Worm (Caenorhabditis elegans) whole organism, L3 larva: Measurements from ENCODE around the gene M6.11.

ENCODE experiments used
- ZK546.5 ChIP-seq: sonication (generic microtip); optimal IDR thresholded peaks from 2 replicates; lab custom pipeline; 2017; ENCODE audit warnings: missing biosample characterization, missing genetic modification characterization
- aly-2 ChIP-seq: fragments of 150-350 bp; optimal IDR thresholded peaks from 2 replicates; lab custom pipeline; 2014; ENCODE audit warnings: missing biosample characterization, missing genetic modification characterization
- ama-1 ChIP-seq: fragments of 150-350 bp; optimal IDR thresholded peaks from 2 replicates; lab custom pipeline; 2018
- ceh-16 ChIP-seq: sonication (generic microtip); optimal IDR thresholded peaks from 2 replicates; lab custom pipeline; 2017; ENCODE audit warnings: missing biosample characterization, missing genetic modification characterization
- ceh-28 ChIP-seq: fragments of 150-350 bp; optimal IDR thresholded peaks from 2 replicates; lab custom pipeline; 2014; ENCODE audit warnings: missing biosample characterization, missing genetic modification reagents, missing genetic modification characterization
- ceh-82 ChIP-seq: fragments of 150-350 bp; optimal IDR thresholded peaks from 2 replicates; lab custom pipeline; 2014; ENCODE audit warnings: missing biosample characterization, missing genetic modification characterization
- ceh-9 ChIP-seq: sonication (generic microtip); optimal IDR thresholded peaks from 2 replicates; lab custom pipeline; 2018; ENCODE audit warnings: missing biosample characterization, missing genetic modification characterization
- daf-12 ChIP-seq: fragments of 150-350 bp; optimal IDR thresholded peaks from 2 replicates; lab custom pipeline; 2014; ENCODE audit warnings: missing biosample characterization, missing genetic modification reagents, missing genetic modification characterization
- egl-27 ChIP-seq: sonication (generic microtip); optimal IDR thresholded peaks from 4 replicates; lab custom pipeline; 2017; ENCODE audit warnings: missing biosample characterization, missing genetic modification reagents, missing genetic modification characterization
- elt-1 ChIP-seq: fragments of 150-350 bp; optimal IDR thresholded peaks from 2 replicates; lab custom pipeline; 2014; ENCODE audit warnings: missing biosample characterization, missing genetic modification characterization
- elt-2 ChIP-seq: sonication (generic microtip); optimal IDR thresholded peaks from 2 replicates; lab custom pipeline; 2016; ENCODE audit warnings: missing genetic modification reagents, mild to moderate bottlenecking, missing genetic modification characterization, missing compliant biosample characterization
- elt-3 ChIP-seq, 3 experiments: fragments of 150-350 bp in 1 of 3; sonication (generic microtip) in 2 of 3; optimal IDR thresholded peaks; 2 replicates in 2 of 3; 4 replicates in 1 of 3; lab custom pipeline; 2014 to 2017; ENCODE audit warnings: missing biosample characterization in 3 of 3, missing genetic modification characterization in 3 of 3
- eor-1 ChIP-seq, 2 experiments: fragments of 150-350 bp; optimal IDR thresholded peaks; 2 replicates each; lab custom pipeline; 2014 to 2018; ENCODE audit warnings: missing biosample characterization in 2 of 2, missing genetic modification characterization in 2 of 2
- fkh-2 ChIP-seq: fragments of 150-350 bp; optimal IDR thresholded peaks from 2 replicates; lab custom pipeline; 2014; ENCODE audit warnings: missing biosample characterization, missing genetic modification reagents, missing genetic modification characterization
- fos-1 ChIP-seq: fragments of 150-350 bp; optimal IDR thresholded peaks from 2 replicates; lab custom pipeline; 2014; ENCODE audit warnings: missing biosample characterization, missing genetic modification characterization
- hmg-11 ChIP-seq: sonication (generic microtip); optimal IDR thresholded peaks from 2 replicates; lab custom pipeline; 2016; ENCODE audit warnings: missing genetic modification characterization, missing compliant biosample characterization
- jun-1 ChIP-seq: fragments of 150-350 bp; optimal IDR thresholded peaks from 2 replicates; lab custom pipeline; 2014; ENCODE audit warnings: missing biosample characterization, missing genetic modification reagents, missing genetic modification characterization
- lin-15B ChIP-seq: fragments of 150-350 bp; optimal IDR thresholded peaks from 2 replicates; lab custom pipeline; 2014; ENCODE audit warnings: missing biosample characterization, missing genetic modification characterization
- lin-39 ChIP-seq: fragments of 150-350 bp; optimal IDR thresholded peaks from 2 replicates; lab custom pipeline; 2018; ENCODE audit warnings: missing biosample characterization, missing genetic modification reagents, missing genetic modification characterization
- lsy-12 ChIP-seq: sonication (generic microtip); optimal IDR thresholded peaks from 2 replicates; lab custom pipeline; 2016; ENCODE audit warnings: mild to moderate bottlenecking, missing genetic modification characterization, missing compliant biosample characterization
- mdl-1 ChIP-seq: fragments of 150-350 bp; optimal IDR thresholded peaks from 2 replicates; lab custom pipeline; 2014; ENCODE audit warnings: missing biosample characterization, missing genetic modification characterization
- mml-1 ChIP-seq: fragments of 150-350 bp; sonication (generic microtip); optimal IDR thresholded peaks from 3 replicates; lab custom pipeline; 2014; ENCODE audit warnings: missing biosample characterization, missing genetic modification characterization
- nhr-11 ChIP-seq: fragments of 150-350 bp; optimal IDR thresholded peaks from 2 replicates; lab custom pipeline; 2014; ENCODE audit warnings: missing biosample characterization, missing genetic modification characterization
- nhr-23 ChIP-seq: fragments of 150-350 bp; optimal IDR thresholded peaks from 2 replicates; lab custom pipeline; 2014; ENCODE audit warnings: missing biosample characterization, missing genetic modification reagents, missing genetic modification characterization
- nhr-25 ChIP-seq: sonication (generic microtip); optimal IDR thresholded peaks from 2 replicates; lab custom pipeline; 2017; ENCODE audit warnings: missing biosample characterization, missing genetic modification characterization
- nhr-28 ChIP-seq: fragments of 150-350 bp; optimal IDR thresholded peaks from 2 replicates; lab custom pipeline; 2014; ENCODE audit warnings: missing biosample characterization, missing genetic modification characterization
- nhr-67 ChIP-seq: fragments of 150-350 bp; optimal IDR thresholded peaks from 2 replicates; lab custom pipeline; 2014; ENCODE audit warnings: missing biosample characterization, missing genetic modification characterization
- nhr-76 ChIP-seq: fragments of 150-350 bp; sonication (generic microtip); optimal IDR thresholded peaks from 5 replicates; lab custom pipeline; 2014; ENCODE audit warnings: missing biosample characterization, missing genetic modification characterization
- nhr-77 ChIP-seq: fragments of 150-350 bp; optimal IDR thresholded peaks from 2 replicates; lab custom pipeline; 2014; ENCODE audit warnings: missing biosample characterization, missing genetic modification characterization
- pha-4 ChIP-seq: fragments of 150-350 bp; optimal IDR thresholded peaks from 2 replicates; lab custom pipeline; 2014; ENCODE audit warnings: missing biosample characterization, missing genetic modification reagents, missing genetic modification characterization
- pqm-1 ChIP-seq: fragments of 150-350 bp; optimal IDR thresholded peaks from 2 replicates; lab custom pipeline; 2017; ENCODE audit warnings: missing biosample characterization, missing genetic modification characterization, inconsistent platforms
- sea-2 ChIP-seq: fragments of 150-350 bp; sonication (generic microtip); optimal IDR thresholded peaks from 4 replicates; lab custom pipeline; 2014; ENCODE audit warnings: missing biosample characterization, missing genetic modification reagents, missing genetic modification characterization
- skn-1 ChIP-seq: fragments of 150-350 bp; optimal IDR thresholded peaks from 2 replicates; lab custom pipeline; 2014; ENCODE audit warnings: missing biosample characterization, missing genetic modification characterization
- tbx-2 ChIP-seq: sonication (generic microtip); optimal IDR thresholded peaks from 2 replicates; lab custom pipeline; 2016; ENCODE audit warnings: mild to moderate bottlenecking, missing genetic modification characterization, missing compliant biosample characterization
- unc-62 ChIP-seq: fragments of 150-350 bp; sonication (generic microtip); optimal IDR thresholded peaks from 4 replicates; lab custom pipeline; 2014; ENCODE audit warnings: missing biosample characterization, missing genetic modification reagents, missing genetic modification characterization
- zag-1 ChIP-seq: fragments of 150-350 bp; optimal IDR thresholded peaks from 2 replicates; lab custom pipeline; 2014; ENCODE audit warnings: missing biosample characterization, missing genetic modification characterization
- ztf-11 ChIP-seq: fragments of 150-350 bp; optimal IDR thresholded peaks from 2 replicates; lab custom pipeline; 2014; ENCODE audit warnings: missing biosample characterization, missing genetic modification characterization
- ztf-4 ChIP-seq: fragments of 150-350 bp; optimal IDR thresholded peaks from 2 replicates; lab custom pipeline; 2014; ENCODE audit warnings: missing biosample characterization, missing genetic modification characterization

The M6.11 gene

ce11 chrX:641440-641839 is at the start of gene M6.11:
TSS of gene M6.11 (minus strand) at chrX:641540.
- TF ChIP-seq unc-62 (GFP tag; lab: Kevin White, UChicago) (no peak), ztf-11 (tag; lab: Kevin White, UChicago) (no peak), aly-2 (tag; lab: Kevin White, UChicago) (no peak), zag-1 (tag; lab: Kevin White, UChicago) (no peak), ceh-16 (tag; lab: Kevin White, UChicago) (no peak), egl-27 (tag; lab: Kevin White, UChicago) (no peak), pha-4 (no peak), elt-3 (tag; optimal IDR thresholded peaks at IDR 0.05; lab: Kevin White, UChicago) (no peak), mml-1 (no peak), nhr-77 (tag; lab: Kevin White, UChicago) (no peak), nhr-28 (tag; lab: Kevin White, UChicago) (no peak), nhr-25 (tag; lab: Kevin White, UChicago) (no peak), ztf-4 (tag; lab: Kevin White, UChicago) (no peak), daf-12 (no peak), lin-15B (tag; lab: Kevin White, UChicago) (no peak), fkh-2 (tag; lab: Kevin White, UChicago) (no peak), elt-2 (tag; lab: Kevin White, UChicago) (no peak), lin-39 (tag; lab: Kevin White, UChicago) (no peak), ceh-28 (no peak), nhr-11 (tag; lab: Kevin White, UChicago) (no peak)

- TF ChIP-seq ZK546.5 (tag; lab: Kevin White, UChicago) = no peak
- TF ChIP-seq elt-3 (tag; optimal IDR thresholded peaks at IDR 0.05; lab: Kevin White, UChicago) = no peak
- TF ChIP-seq jun-1 (tag; lab: Kevin White, UChicago) = no peak
- TF ChIP-seq lin-15B (tag; lab: Kevin White, UChicago) = no peak
- no peak for TF ChIP-seq ceh-82 (tag; lab: Kevin White, UChicago)
- no peak for TF ChIP-seq sea-2
- TF ChIP-seq zag-1 (tag; lab: Kevin White, UChicago) = no peak
- TF ChIP-seq unc-62 (GFP tag; lab: Kevin White, UChicago) = no peak
- TF ChIP-seq pha-4 = no peak
These were observed 47.3 kb upstream of the M6.11 start for ce11 chrX:688602-689001.

ce11 chrX:682691-683090 is 41.4 kb upstream of the M6.11 start, which contains the start of gene Y9C12A.1:
TSS of gene Y9C12A.1 (minus strand) at chrX:682791.
- TF ChIP-seq unc-62 (GFP tag; lab: Kevin White, UChicago) (no peak), eor-1 (tag; optimal IDR thresholded peaks at IDR 0.05; lab: Kevin White, UChicago) (no peak), sea-2 (no peak), fos-1 (tag; lab: Kevin White, UChicago) (no peak), nhr-76 (no peak), egl-27 (tag; lab: Kevin White, UChicago) (no peak), pqm-1 (tag; lab: Kevin White, UChicago) (no peak), elt-1 (tag; lab: Kevin White, UChicago) (no peak)

ce11 chrX:681413-681812 is 40.1 kb upstream of the M6.11 start:
- no peak for TF ChIP-seq tbx-2
- no peak for TF ChIP-seq lin-39 (tag; lab: Kevin White, UChicago)
- TF ChIP-seq nhr-67 = no peak
- TF ChIP-seq nhr-25 (tag; lab: Kevin White, UChicago) = no peak
- TF ChIP-seq pha-4 = no peak
- TF ChIP-seq nhr-23 (tag; lab: Kevin White, UChicago) = no peak
- no peak for TF ChIP-seq zag-1 (tag; lab: Kevin White, UChicago)
- TF ChIP-seq elt-1 (tag; lab: Kevin White, UChicago) = no peak
- TF ChIP-seq hmg-11 (tag; lab: Kevin White, UChicago) = no peak
- no peak for TF ChIP-seq mdl-1 (tag; lab: Kevin White, UChicago)
- no peak for TF ChIP-seq ztf-11 (tag; lab: Kevin White, UChicago)
- no peak for TF ChIP-seq lsy-12 (tag; lab: Kevin White, UChicago)
- TF ChIP-seq ama-1 (lab: Kevin White, UChicago) = no peak
- TF ChIP-seq ceh-9 (tag; lab: Kevin White, UChicago) = no peak
- TF ChIP-seq skn-1 (tag; lab: Kevin White, UChicago) = no peak
- TF ChIP-seq fkh-2 (tag; lab: Kevin White, UChicago) = no peak
- TF ChIP-seq daf-12 = no peak
- TF ChIP-seq ceh-28 = no peak
